Fruit fly (Drosophila melanogaster) whole organism, larva: ENCODE data around the gene CG7627.

Experiments
- noc ChIP-seq: fragments of 200-800 bp; sonication (Bioruptor generic); optimal IDR thresholded peaks from 3 replicates; lab custom pipeline; 2019; ENCODE audit warnings: missing biosample characterization, mild to moderate bottlenecking, missing genetic modification characterization, moderate library complexity

The CG7627 gene

DNA sequence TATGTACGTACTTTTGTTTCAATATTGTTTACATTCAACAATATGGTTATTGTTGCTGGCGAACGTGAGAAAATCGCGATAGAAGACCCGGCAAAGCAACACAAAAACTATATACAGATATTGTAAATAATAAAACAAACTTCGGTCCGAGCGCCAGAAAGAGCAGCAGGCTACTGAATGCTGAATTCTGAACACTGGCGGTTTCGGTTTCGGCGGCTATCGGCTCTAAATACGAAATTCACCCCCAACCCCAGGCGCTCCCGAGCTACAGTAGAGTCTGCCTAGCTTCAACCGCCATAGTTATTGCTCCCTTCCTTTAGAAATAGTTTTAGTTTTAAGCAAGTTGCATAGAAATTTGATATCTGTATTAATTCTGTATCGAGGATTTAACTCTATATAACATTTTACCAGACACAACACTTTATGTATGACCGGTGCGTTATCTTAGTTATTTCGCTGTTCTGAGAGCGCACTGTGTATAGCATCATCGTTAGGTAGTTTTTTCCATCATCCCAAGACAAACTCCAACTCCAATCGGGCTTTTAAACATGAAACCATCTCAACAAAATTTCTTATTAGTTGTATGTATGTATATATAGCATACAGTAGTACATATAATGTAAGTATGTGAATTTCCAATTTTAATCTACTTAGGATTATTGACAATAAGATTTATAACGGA lies at the start of gene CG7627:
CG7627 (minus strand) TSS at position 197 of the 682 bp plus-strand sequence.
- peak; percentile 88 for TF ChIP-seq noc (tag; lab: Kevin White, UChicago)

DNA sequence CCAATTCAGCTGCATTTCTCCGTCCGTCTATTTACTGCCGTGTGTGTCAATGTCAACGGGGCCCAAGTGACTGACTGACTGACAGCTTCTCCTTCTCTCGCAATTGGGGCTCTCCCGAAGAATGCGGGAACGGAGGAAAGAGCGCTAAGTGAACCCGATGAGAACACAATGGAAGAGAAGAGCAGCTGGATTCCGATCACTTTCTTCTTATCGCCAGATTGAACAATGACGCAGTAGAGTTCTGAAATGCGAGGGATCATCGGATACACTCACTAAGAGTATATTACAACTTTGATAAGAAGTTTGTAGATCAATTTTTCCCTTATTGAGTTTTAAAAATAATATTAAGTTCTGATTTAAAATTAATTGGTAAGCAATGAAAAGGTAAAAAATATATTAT lies 49.3 kb upstream of the CG7627 start, which contains the start of gene Naglu:
Naglu (minus strand) TSS at position 339 of the 400 bp plus-strand sequence.
- TF ChIP-seq noc (tag; lab: Kevin White, UChicago), result no peak

DNA sequence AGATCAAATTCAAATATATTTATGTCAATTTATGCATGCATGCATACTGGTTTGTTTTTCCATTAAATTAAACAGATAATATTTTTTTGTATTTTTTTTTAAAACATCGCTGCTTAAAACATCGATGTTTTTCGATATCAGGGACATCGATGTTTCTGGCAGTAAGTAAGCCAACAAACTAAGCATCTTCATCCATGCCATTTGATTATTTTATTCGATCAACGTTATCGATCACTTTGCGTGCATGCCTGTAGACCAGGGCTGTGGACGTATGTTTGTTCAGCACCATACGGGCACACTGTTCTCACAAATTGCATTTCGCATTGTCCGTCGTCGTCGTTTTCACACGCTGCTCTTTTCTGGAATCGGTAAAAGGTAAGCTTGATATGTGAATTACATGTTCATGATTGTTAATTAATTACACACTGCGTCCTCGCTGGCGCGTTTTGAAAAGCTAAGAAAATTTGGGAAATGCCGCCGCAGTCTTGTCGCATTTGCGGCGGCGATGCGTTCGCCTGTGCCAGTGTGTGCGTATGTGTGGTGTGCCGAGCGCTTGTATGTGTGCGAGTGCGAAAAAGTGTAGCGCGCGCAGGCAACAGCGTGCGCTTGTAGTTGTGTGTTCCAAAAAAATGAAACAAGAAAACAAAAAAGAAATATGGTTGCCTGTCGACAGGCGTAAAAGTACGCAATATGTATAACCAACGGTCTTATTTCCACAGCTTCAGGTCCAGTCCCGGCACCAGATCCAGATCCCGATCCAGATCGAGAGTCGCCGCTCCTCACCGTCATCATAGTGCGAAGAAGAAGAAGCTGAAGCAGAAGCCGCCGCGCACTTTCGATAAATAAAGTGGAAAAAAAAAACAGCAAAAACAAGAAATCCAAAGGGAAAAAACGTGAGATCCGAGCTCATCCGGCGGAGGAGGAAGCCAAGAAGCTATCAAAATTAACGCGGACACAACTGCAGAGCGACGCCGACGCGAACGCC lies 41.3 kb upstream of the CG7627 start, which contains the start of gene emb:
emb (plus strand) TSS at position 288 of the 985 bp plus-strand sequence.
- peak; percentile 44 for TF ChIP-seq noc (tag; lab: Kevin White, UChicago)

DNA sequence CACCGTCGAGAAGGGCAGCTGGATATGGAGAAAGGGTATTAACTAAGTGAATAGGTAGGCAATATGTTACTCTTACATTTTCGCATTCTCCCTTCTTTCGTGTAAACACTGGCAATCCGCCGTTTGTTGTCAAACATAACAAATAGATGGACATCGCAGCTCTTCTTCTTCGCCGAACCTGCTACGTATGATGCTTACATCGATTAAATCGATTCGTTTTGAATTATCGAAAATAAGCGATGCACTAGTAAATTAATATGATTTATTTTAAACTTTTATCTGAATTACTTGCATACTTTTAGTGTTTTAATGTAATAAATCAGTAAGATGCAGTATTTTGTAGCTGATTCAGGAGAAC lies 40.6 kb upstream of the CG7627 start, which contains the start of gene fy:
fy (minus strand) TSS at position 353 of the 358 bp plus-strand sequence.
- TF ChIP-seq noc (tag; lab: Kevin White, UChicago), result no peak

DNA sequence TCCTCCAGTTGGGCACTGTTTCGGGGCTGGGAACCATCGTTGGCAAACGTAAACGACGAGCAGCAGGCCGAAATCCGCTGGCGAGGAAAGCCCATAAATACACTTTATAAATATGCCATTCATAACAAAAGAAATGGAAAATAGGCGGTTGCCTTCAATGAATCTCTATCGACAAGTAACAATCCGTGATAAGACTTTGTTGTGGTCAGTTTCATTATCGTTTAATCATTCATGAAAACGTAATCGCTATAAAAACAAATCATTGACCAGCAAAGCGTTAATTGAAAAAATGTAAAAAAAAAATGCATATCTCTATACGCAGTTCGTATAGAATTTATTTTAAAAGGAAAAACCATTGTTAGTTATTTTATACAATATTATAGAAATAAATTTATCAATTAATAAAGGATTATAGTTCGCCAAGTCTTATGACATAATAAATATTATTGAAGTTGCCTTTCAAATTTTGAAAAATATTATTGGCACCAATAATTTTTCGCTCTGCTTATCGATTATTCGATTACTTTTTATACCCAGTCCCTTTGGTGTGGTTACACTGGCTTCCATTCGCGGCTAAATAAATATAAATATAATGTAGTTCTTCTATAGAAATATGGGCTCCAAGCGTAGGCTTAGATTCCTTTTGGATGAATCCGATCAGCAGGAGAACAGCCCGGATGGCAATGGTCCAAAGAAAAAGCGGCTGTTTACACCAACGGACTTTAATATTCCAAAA lies 37.8 kb upstream of the CG7627 start, which contains the start of gene CG31898:
CG31898 (plus strand) TSS at position 559 of the 736 bp plus-strand sequence.
- no peak for TF ChIP-seq noc (tag; lab: Kevin White, UChicago)

DNA sequence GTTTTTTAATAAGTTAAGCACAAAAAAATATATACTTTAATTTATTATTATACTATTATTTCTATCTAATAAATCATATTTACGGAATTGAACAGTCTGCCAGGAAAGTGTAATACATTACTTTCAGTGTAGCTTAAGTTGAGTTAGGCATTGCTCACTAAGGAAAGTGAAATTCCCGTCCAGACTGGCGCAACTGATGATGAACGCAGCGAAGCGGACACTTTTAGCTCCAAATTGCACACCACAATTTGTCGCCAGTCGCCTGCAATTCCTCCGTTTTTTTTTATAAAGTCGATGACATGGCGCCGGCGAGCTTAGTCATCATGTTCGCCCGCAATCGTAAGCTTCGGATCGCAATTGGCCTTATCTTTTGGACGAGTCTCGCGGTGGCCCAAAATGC lies 36.5 kb upstream of the CG7627 start, which contains the start of gene CG13386:
CG13386 (plus strand) TSS at position 301 of the 400 bp plus-strand sequence.
- TF ChIP-seq noc (tag; lab: Kevin White, UChicago), result no peak

DNA sequence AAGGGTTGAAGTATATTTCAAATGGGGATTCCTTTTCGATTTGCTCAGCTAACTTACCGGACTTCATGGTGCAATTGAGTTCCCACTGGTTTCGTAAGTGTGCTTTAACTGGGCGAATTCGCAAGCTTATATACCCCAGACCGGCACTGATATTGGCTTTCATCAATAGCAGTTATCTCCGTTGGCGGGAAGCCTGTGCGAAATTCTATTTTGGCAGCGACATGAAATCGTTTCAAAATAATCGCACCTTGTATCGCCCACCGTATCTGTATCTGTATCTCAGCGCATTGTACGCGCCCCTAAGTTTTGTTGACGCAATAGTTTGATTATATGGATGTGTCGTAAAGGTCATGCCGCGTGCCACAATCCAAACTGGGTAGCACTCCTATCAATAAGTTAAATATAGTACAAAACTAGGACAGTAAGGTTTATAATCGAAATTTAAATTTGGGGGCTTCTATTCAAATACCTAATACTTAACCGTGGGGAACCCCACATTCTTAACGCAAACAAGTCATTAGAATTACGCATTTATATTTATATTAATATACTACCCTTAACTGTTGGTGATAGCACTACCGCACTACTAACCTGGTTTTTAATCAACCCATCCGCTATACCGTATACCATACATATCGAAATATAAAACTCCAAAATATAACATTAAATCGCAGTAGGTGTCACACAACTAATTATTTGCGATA lies 33.9 kb upstream of the CG7627 start, which contains the start of the genes Peritrophin-15a and CG13385:
Peritrophin-15a (minus strand) TSS at position 101 of the 704 bp plus-strand sequence.
CG13385 (plus strand) TSS at position 654 of the 704 bp plus-strand sequence.
- TF ChIP-seq noc (tag; lab: Kevin White, UChicago), result no peak

DNA sequence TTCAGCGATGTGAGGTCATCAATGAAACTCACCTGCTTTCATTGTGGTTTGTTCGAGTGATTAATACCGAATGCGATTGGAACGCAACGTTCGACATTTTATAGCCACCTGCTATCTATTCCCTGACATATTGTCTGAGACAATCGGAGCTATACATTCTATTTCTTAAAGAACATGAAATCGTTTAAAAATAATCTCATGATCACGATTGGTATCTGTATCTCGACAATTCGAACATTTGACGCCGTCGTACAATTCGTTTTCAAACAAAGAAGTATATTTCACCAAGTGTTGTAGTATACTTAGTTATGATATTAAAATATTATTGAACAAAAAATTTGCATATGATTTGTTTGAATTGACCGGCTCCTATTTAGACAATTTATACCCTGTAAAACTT lies 32.6 kb upstream of the CG7627 start, which contains the start of gene Peritrophin-15b:
Peritrophin-15b (minus strand) TSS at position 101 of the 400 bp plus-strand sequence.
- no peak for TF ChIP-seq noc (tag; lab: Kevin White, UChicago)

DNA sequence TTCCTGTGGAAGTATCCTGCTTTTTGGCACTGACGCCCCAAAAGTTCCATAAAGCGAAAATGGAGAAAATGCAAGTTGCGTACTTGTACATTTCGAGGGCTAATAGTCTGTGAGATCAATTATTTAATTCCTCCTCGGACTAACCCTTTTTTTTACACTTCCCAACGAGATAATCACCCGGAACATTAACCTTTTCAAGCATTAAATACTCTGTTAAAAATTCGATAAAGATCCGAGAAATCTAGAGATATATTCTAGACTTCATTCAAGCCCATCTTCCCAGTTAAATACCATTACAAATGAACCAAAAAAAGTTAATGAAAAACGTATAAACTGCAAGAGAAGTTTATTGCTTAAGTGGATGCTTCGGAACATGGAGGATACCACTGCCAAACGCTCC lies 31.9 kb upstream of the CG7627 start, which contains the start of gene lectin-29Ca:
lectin-29Ca (minus strand) TSS at position 101 of the 400 bp plus-strand sequence.
- TF ChIP-seq noc (tag; lab: Kevin White, UChicago), result no peak

DNA sequence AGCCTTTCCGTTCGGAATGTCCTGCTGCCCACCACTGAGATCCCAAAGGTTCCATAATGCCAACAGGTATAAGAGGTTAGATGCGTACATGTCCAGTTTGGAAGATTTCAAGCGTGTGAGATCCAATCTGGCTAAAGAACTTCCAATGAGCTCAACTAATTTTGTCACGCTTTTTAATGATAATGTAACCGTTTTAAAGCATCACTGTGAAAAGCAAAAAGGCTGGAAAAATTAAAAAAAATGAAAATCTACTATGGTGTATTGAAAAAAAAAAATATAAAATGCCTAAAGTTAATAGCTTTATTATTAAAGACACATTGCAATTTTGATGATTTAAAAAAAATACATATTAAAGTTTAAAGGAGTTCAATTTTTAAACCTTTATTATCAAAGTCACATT lies 30.9 kb upstream of the CG7627 start, which contains the start of gene Acp29AB:
Acp29AB (minus strand) TSS at position 101 of the 400 bp plus-strand sequence.
- TF ChIP-seq noc (tag; lab: Kevin White, UChicago), result no peak

DNA sequence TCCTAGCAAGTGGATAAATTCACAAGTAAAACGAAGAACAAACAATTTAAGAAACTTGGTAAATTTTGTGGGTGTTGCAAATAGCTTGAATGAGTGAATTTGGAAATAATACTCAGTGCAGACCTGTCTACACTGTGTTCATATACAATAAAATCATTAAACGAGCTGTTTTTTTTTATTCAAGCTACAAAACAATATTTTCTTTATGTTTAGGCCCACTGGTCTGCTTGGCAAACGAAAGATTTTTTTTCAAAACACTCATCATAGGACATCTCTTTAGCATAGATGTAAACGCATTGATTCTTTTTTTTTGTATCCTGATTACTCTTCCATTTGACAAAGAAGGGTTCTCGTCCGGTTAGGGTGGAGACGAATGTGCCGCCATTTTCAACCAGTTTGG lies 30.0 kb upstream of the CG7627 start, which contains the start of gene CG42820:
CG42820 (minus strand) TSS at position 101 of the 400 bp plus-strand sequence.
- no peak for TF ChIP-seq noc (tag; lab: Kevin White, UChicago)

DNA sequence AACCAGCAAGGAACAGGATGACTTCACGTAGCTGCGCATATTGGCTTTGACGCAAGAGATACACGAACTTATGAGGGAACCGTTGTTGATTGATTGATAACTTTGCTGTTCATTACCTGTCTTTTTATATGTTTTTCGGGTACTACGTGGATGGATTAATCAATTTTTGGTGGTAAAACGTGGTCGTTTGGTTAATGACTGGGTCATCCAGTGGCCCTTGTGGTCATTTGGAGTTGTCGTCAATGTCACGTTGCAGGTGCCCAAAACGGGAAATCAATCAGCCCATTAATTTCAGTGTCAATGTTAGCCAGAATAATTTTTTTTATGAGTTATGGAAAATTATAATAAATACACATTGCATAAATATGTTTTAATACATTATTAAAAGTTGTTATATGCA lies 27.0 kb upstream of the CG7627 start, which contains the start of gene CG42819:
CG42819 (minus strand) TSS at position 101 of the 400 bp plus-strand sequence.
- no peak for TF ChIP-seq noc (tag; lab: Kevin White, UChicago)

DNA sequence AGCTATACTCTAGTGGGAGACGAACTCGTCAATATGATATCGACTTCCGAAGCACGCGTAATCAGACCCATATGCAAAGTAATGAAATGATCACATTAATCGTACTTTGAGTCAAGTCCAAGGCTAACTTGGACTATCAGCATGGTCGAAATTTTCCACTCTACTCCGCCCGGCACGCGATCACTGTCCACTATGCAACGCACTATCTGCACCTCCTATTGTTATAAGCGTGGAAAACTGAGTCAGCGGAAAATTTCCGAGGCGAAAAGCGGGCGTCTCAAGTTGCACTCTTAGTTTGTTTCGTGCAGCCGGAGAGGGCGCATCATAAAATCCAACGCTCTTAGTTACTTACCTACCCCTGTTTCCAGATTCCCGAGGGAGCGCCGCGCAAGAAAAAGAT lies 23.6 kb upstream of the CG7627 start:
- TF ChIP-seq noc (tag; lab: Kevin White, UChicago), result no peak
